Fruit fly (Drosophila melanogaster) ovary, adult (tissue): ENCODE results near the gene CG32755.

Experiments used
- CG17801 ChIP-seq: fragments of 200-800 bp; optimal IDR thresholded peaks from 2 replicates; lab custom pipeline; 2019; ENCODE audit warnings: missing biosample characterization, mild to moderate bottlenecking, missing genetic modification characterization, moderate library complexity; ENCODE audit not compliant: partially characterized antibody

Gene CG32755

DNA sequence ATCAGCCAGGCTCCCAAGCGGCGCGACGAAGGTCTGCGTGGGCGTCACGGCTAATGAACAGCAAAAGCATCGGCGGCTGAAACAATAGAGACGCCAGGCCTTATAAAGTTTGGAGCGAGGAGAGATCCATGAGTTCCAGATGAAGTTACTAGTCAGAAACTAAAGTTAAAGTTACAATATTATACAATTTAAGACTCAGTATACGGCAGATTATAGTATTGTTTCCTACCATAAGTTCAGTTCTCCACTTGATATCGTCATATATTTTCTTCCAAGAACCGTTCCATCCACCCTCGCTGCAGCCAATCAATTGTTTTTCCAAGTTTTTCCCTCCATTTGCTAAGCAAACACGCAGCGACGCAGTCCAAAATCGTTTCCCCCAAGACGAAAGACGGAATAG, 33.3 kb downstream of the CG32755 start:
- TF ChIP-seq CG17801 = no peak

dm6 chrX:5987362-5987761, 37.3 kb downstream of the CG32755 start:
- no peak for TF ChIP-seq CG17801

- TF ChIP-seq CG17801 = no peak
These were observed 38.3 kb downstream of the CG32755 start, which contains the start of gene CG5966 for dm6 chrX:5988088-5988987. CG5966 (plus strand) TSS chrX:5988791.

- no peak for TF ChIP-seq CG17801
These were observed 39.3 kb downstream of the CG32755 start for dm6 chrX:5989368-5989767.

- TF ChIP-seq CG17801 = no peak
These were observed 42.1 kb downstream of the CG32755 start for dm6 chrX:5992141-5992540.

dm6 chrX:5992767-5993325, 42.8 kb downstream of the CG32755 start:
- TF ChIP-seq CG17801 = no peak

dm6 chrX:5995951-5996350, 45.9 kb downstream of the CG32755 start:
- TF ChIP-seq CG17801 = no peak

DNA sequence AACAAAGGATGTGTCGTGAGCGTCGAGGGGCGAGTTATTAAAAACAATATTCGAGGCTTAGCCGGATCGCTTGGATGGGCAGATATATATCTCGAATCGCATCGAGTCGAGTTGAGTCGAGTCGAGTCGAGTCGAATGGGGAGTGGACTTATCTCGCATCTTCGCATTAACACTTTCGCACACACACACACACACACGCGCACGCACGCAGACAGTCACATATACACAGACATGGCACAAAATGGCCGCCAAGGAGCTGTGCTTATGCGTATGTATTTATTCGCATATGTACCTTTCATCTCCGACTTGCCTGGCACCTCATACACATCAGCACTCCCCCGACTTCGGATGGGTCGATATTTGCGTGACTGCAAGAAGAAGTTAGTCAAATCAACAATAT, 47.9 kb downstream of the CG32755 start:
- no peak for TF ChIP-seq CG17801

dm6 chrX:6000747-6001426, 50.8 kb downstream of the CG32755 start, which contains the start of gene CG4766:
CG4766 (minus strand) TSS chrX:6000797.
- no peak for TF ChIP-seq CG17801
